Worm (Caenorhabditis elegans) whole organism, L3 larva: ENCODE data around the gene F40F11.3.

ENCODE experiments used
- R02D3.7 ChIP-seq: fragments of 150-350 bp; optimal IDR thresholded peaks from 2 replicates; lab custom pipeline; 2014; ENCODE audit warnings: missing biosample characterization, missing genetic modification characterization
- aly-2 ChIP-seq: fragments of 150-350 bp; optimal IDR thresholded peaks from 2 replicates; lab custom pipeline; 2014; ENCODE audit warnings: missing biosample characterization, missing genetic modification characterization
- ama-1 ChIP-seq: fragments of 150-350 bp; optimal IDR thresholded peaks from 2 replicates; lab custom pipeline; 2018
- ceh-16 ChIP-seq: sonication (generic microtip); optimal IDR thresholded peaks from 2 replicates; lab custom pipeline; 2017; ENCODE audit warnings: missing biosample characterization, missing genetic modification characterization
- daf-12 ChIP-seq: fragments of 150-350 bp; optimal IDR thresholded peaks from 2 replicates; lab custom pipeline; 2014; ENCODE audit warnings: missing biosample characterization, missing genetic modification reagents, missing genetic modification characterization
- egl-27 ChIP-seq: sonication (generic microtip); optimal IDR thresholded peaks from 4 replicates; lab custom pipeline; 2017; ENCODE audit warnings: missing biosample characterization, missing genetic modification reagents, missing genetic modification characterization
- egl-5 ChIP-seq: fragments of 150-350 bp; optimal IDR thresholded peaks from 2 replicates; lab custom pipeline; 2017; ENCODE audit warnings: missing biosample characterization, missing genetic modification reagents, missing genetic modification characterization, inconsistent platforms
- elt-1 ChIP-seq: fragments of 150-350 bp; optimal IDR thresholded peaks from 2 replicates; lab custom pipeline; 2014; ENCODE audit warnings: missing biosample characterization, missing genetic modification characterization
- elt-2 ChIP-seq: sonication (generic microtip); optimal IDR thresholded peaks from 2 replicates; lab custom pipeline; 2016; ENCODE audit warnings: missing genetic modification reagents, mild to moderate bottlenecking, missing genetic modification characterization, missing compliant biosample characterization
- elt-3 ChIP-seq, 3 experiments: fragments of 150-350 bp in 1 of 3; sonication (generic microtip) in 2 of 3; optimal IDR thresholded peaks; 2 replicates in 2 of 3; 4 replicates in 1 of 3; lab custom pipeline; 2014 to 2017; ENCODE audit warnings: missing biosample characterization in 3 of 3, missing genetic modification characterization in 3 of 3
- eor-1 ChIP-seq, 2 experiments: fragments of 150-350 bp; optimal IDR thresholded peaks; 2 replicates each; lab custom pipeline; 2014 to 2018; ENCODE audit warnings: missing biosample characterization in 2 of 2, missing genetic modification characterization in 2 of 2
- fkh-10 ChIP-seq: sonication (generic microtip); optimal IDR thresholded peaks from 2 replicates; lab custom pipeline; 2017; ENCODE audit warnings: missing biosample characterization, missing genetic modification reagents, missing genetic modification characterization
- fkh-2 ChIP-seq: fragments of 150-350 bp; optimal IDR thresholded peaks from 2 replicates; lab custom pipeline; 2014; ENCODE audit warnings: missing biosample characterization, missing genetic modification reagents, missing genetic modification characterization
- fos-1 ChIP-seq: fragments of 150-350 bp; optimal IDR thresholded peaks from 2 replicates; lab custom pipeline; 2014; ENCODE audit warnings: missing biosample characterization, missing genetic modification characterization
- hmg-11 ChIP-seq: sonication (generic microtip); optimal IDR thresholded peaks from 2 replicates; lab custom pipeline; 2016; ENCODE audit warnings: missing genetic modification characterization, missing compliant biosample characterization
- jun-1 ChIP-seq: fragments of 150-350 bp; optimal IDR thresholded peaks from 2 replicates; lab custom pipeline; 2014; ENCODE audit warnings: missing biosample characterization, missing genetic modification reagents, missing genetic modification characterization
- lin-15B ChIP-seq: fragments of 150-350 bp; optimal IDR thresholded peaks from 2 replicates; lab custom pipeline; 2014; ENCODE audit warnings: missing biosample characterization, missing genetic modification characterization
- lin-39 ChIP-seq: fragments of 150-350 bp; optimal IDR thresholded peaks from 2 replicates; lab custom pipeline; 2018; ENCODE audit warnings: missing biosample characterization, missing genetic modification reagents, missing genetic modification characterization
- lsy-12 ChIP-seq: sonication (generic microtip); optimal IDR thresholded peaks from 2 replicates; lab custom pipeline; 2016; ENCODE audit warnings: mild to moderate bottlenecking, missing genetic modification characterization, missing compliant biosample characterization
- mdl-1 ChIP-seq: fragments of 150-350 bp; optimal IDR thresholded peaks from 2 replicates; lab custom pipeline; 2014; ENCODE audit warnings: missing biosample characterization, missing genetic modification characterization
- mml-1 ChIP-seq: fragments of 150-350 bp; sonication (generic microtip); optimal IDR thresholded peaks from 3 replicates; lab custom pipeline; 2014; ENCODE audit warnings: missing biosample characterization, missing genetic modification characterization
- nfya-1 ChIP-seq: sonication (generic microtip); optimal IDR thresholded peaks from 2 replicates; lab custom pipeline; 2017; ENCODE audit warnings: missing genetic modification characterization, mild to moderate bottlenecking, missing compliant biosample characterization, antibody characterized with exemption, moderate library complexity; ENCODE audit not compliant: insufficient read depth
- nhr-12 ChIP-seq: fragments of 150-350 bp; optimal IDR thresholded peaks from 2 replicates; lab custom pipeline; 2014; ENCODE audit warnings: missing biosample characterization, missing genetic modification characterization
- nhr-23 ChIP-seq: fragments of 150-350 bp; optimal IDR thresholded peaks from 2 replicates; lab custom pipeline; 2014; ENCODE audit warnings: missing biosample characterization, missing genetic modification reagents, missing genetic modification characterization
- nhr-237 ChIP-seq: fragments of 150-350 bp; optimal IDR thresholded peaks from 2 replicates; lab custom pipeline; 2014; ENCODE audit warnings: missing biosample characterization, missing genetic modification characterization
- nhr-25 ChIP-seq: sonication (generic microtip); optimal IDR thresholded peaks from 2 replicates; lab custom pipeline; 2017; ENCODE audit warnings: missing biosample characterization, missing genetic modification characterization
- nhr-28 ChIP-seq: fragments of 150-350 bp; optimal IDR thresholded peaks from 2 replicates; lab custom pipeline; 2014; ENCODE audit warnings: missing biosample characterization, missing genetic modification characterization
- nhr-43 ChIP-seq: sonication (generic microtip); optimal IDR thresholded peaks from 2 replicates; lab custom pipeline; 2016; ENCODE audit warnings: mild to moderate bottlenecking, missing genetic modification characterization, missing compliant biosample characterization; ENCODE audit not compliant: poor library complexity, severe bottlenecking
- nhr-76 ChIP-seq: fragments of 150-350 bp; sonication (generic microtip); optimal IDR thresholded peaks from 5 replicates; lab custom pipeline; 2014; ENCODE audit warnings: missing biosample characterization, missing genetic modification characterization
- nhr-77 ChIP-seq: fragments of 150-350 bp; optimal IDR thresholded peaks from 2 replicates; lab custom pipeline; 2014; ENCODE audit warnings: missing biosample characterization, missing genetic modification characterization
- pha-4 ChIP-seq: fragments of 150-350 bp; optimal IDR thresholded peaks from 2 replicates; lab custom pipeline; 2014; ENCODE audit warnings: missing biosample characterization, missing genetic modification reagents, missing genetic modification characterization
- pqm-1 ChIP-seq: fragments of 150-350 bp; optimal IDR thresholded peaks from 2 replicates; lab custom pipeline; 2017; ENCODE audit warnings: missing biosample characterization, missing genetic modification characterization, inconsistent platforms
- snpc-4 ChIP-seq: fragments of 150-350 bp; optimal IDR thresholded peaks from 2 replicates; lab custom pipeline; 2014; ENCODE audit warnings: missing biosample characterization, missing genetic modification characterization
- zag-1 ChIP-seq: fragments of 150-350 bp; optimal IDR thresholded peaks from 2 replicates; lab custom pipeline; 2014; ENCODE audit warnings: missing biosample characterization, missing genetic modification characterization
- ztf-11 ChIP-seq: fragments of 150-350 bp; optimal IDR thresholded peaks from 2 replicates; lab custom pipeline; 2014; ENCODE audit warnings: missing biosample characterization, missing genetic modification characterization
- ztf-4 ChIP-seq: fragments of 150-350 bp; optimal IDR thresholded peaks from 2 replicates; lab custom pipeline; 2014; ENCODE audit warnings: missing biosample characterization, missing genetic modification characterization

The F40F11.3 gene

DNA sequence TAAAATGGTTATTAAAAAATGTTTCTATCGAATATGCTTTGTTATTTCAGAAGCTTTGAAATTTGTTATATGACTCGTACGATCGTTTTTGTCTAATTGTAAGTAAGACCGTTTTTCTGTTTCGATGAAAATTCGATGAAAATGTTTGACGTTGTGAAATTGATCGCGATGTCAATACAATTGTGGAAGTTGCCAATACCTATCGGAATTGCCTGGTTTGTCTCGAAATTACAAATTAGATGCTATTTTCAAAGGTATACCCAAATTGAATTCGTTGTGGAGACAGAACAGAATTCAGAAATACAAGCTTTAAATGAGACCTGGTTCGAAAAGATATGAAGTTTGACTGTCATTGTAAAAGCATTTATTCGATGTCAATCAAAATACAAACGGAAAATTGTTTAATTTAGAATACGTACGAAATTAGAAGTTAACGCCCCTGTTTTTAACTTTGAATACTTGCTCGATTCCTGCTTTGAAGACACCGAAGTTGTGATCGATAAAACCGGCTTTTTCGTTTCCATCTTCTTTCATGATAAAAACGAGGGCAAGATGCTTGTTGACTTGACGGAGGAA lies 9.6 kb upstream of the F40F11.3 start:
- no peak for TF ChIP-seq fos-1
- TF ChIP-seq eor-1 (tag; optimal IDR thresholded peaks at IDR 0.05; lab: Kevin White, UChicago), result no peak
- no peak for TF ChIP-seq nhr-237

DNA sequence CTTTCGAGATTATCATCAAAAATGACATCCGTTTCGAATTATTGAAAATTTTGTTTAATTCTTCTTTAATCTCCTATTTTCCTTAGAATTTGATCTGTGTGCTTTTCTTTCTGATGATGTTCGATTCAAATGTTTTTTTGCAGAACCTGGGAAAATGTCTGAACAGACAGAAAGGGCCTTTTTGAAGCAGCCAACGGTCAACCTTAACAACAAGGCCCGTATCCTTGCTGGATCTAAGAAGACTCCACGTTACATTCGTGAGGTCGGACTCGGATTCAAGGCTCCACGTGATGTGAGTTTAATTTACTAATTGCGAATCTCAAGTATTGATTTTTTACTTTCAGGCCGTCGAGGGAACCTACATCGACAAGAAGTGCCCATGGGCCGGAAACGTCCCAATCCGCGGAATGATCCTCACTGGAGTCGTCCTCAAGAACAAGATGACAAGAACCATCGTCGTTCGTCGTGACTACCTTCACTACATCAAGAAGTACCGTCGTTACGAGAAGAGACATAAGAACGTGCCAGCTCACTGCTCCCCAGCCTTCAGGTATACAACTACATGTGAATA lies 8.8 kb upstream of the F40F11.3 start, which contains the start of gene rps-11:
Gene rps-11, plus strand, starts transcription at position 144 of the 571 bp plus-strand sequence.
- TF ChIP-seq jun-1 (tag; lab: Kevin White, UChicago) (no peak), fkh-10 (GFP tag; lab: Kevin White, UChicago) (no peak), nhr-76 (no peak), elt-2 (tag; lab: Kevin White, UChicago) (no peak), elt-1 (tag; lab: Kevin White, UChicago) (no peak), ceh-16 (tag; lab: Kevin White, UChicago) (no peak), mdl-1 (tag; lab: Kevin White, UChicago) (no peak), R02D3.7 (tag; lab: Kevin White, UChicago) (no peak), ama-1 (lab: Kevin White, UChicago) (no peak), zag-1 (tag; lab: Kevin White, UChicago) (no peak), nhr-12 (tag; lab: Kevin White, UChicago) (no peak), ztf-11 (no peak), elt-3 (tag; optimal IDR thresholded peaks at IDR 0.05; lab: Kevin White, UChicago) (no peak), snpc-4 (no peak), daf-12 (no peak), eor-1 (tag; optimal IDR thresholded peaks at IDR 0.05; lab: Kevin White, UChicago) (no peak), fkh-2 (no peak)
- TF ChIP-seq, all 47 proteins: peak for 0

DNA sequence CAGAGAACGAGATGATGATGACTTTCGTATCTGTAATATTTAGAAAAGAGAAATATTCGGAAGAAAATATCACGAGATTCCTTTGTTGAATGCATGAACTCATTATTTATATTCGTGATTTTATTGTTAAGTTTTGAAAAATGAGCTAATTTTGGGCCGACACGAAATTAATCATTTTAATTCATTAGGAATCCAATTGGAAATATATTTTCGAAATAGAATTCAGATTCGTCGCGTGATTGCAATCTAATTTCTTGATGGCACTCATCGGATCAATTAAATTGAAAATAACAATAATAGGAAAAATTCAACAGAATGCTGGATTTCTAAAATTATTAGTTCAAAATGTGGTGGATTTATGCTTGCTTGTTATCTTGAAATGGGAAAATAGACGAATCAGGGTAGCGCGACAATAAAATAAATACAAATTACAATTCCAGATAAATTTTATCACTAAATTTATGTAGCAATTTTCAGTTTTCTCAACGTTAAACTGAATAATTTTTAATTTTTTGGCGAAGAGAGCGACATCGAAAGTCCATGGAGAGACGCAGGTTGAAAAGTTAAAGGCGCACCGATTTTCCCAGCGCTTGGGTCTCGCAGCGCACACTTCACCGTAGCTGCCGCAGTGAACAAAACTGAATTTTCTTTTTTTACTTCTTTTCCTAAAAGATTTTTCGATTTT lies 8.1 kb upstream of the F40F11.3 start:
- TF ChIP-seq nhr-77 (tag; lab: Kevin White, UChicago), result peak; percentile 12
- peak; percentile 28 for TF ChIP-seq R02D3.7 (tag; lab: Kevin White, UChicago)
- no peak for TF ChIP-seq elt-1 (tag; lab: Kevin White, UChicago)
- TF ChIP-seq lin-39, result peak; percentile 74
- peak; percentile 57 for TF ChIP-seq ama-1 (lab: Kevin White, UChicago)
- peak; percentile 67 for TF ChIP-seq nhr-43 (tag; lab: Kevin White, UChicago)
- peak; percentile 90 for TF ChIP-seq hmg-11 (tag; lab: Kevin White, UChicago)
- peak; percentile 70 for TF ChIP-seq lsy-12 (tag; lab: Kevin White, UChicago)
- peak; percentile 14 for TF ChIP-seq ztf-4
- TF ChIP-seq nhr-25 (tag; lab: Kevin White, UChicago), result peak; percentile 35
- no peak for TF ChIP-seq egl-5 (tag; lab: Kevin White, UChicago)
- TF ChIP-seq aly-2, result peak; percentile 81
- TF ChIP-seq elt-3 (tag; optimal IDR thresholded peaks at IDR 0.05; lab: Kevin White, UChicago), result no peak
- peak; percentile 43 for TF ChIP-seq pqm-1 (tag; lab: Kevin White, UChicago)
- TF ChIP-seq egl-27 (tag; lab: Kevin White, UChicago), result no peak
- TF ChIP-seq pha-4 (tag; lab: Kevin White, UChicago), result peak; percentile 77
- TF ChIP-seq zag-1 (tag; lab: Kevin White, UChicago), result no peak
- TF ChIP-seq nfya-1, result peak; percentile 89
- TF ChIP-seq nhr-23 (tag; lab: Kevin White, UChicago), result peak; percentile 74
- no peak for TF ChIP-seq mml-1
- peak; percentile 26 for TF ChIP-seq elt-2 (tag; lab: Kevin White, UChicago)
- peak; percentile 56 for TF ChIP-seq snpc-4
- peak; percentile 75 for TF ChIP-seq lin-15B (tag; lab: Kevin White, UChicago)
- no peak for TF ChIP-seq nhr-28 (tag; lab: Kevin White, UChicago)
- TF ChIP-seq, all 47 proteins: peak for 17

DNA sequence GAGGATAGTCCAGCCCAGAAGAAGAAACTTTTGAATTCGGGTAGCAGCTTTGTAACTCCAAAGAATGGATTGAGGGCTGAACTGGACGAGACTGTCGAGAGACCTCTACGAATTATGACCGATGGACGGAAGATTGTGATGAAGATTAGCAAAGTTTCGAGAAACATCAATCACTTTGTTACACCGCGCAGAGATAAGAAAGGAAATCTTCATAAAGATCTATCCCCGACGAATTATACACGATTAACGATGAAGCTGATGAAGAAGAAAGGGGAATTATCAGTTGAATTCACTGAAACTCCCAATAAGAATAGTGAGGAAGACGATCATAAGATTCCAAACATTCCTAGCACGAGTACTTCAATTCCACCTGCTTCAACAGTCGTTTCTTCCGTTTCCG lies 5.9 kb upstream of the F40F11.3 start:
- TF ChIP-seq elt-1 (tag; lab: Kevin White, UChicago), result peak; percentile 89
- TF ChIP-seq nhr-76, result no peak
- no peak for TF ChIP-seq ama-1 (lab: Kevin White, UChicago)
- no peak for TF ChIP-seq nhr-25 (tag; lab: Kevin White, UChicago)
- TF ChIP-seq pqm-1 (tag; lab: Kevin White, UChicago), result no peak
- no peak for TF ChIP-seq fkh-10 (GFP tag; lab: Kevin White, UChicago)
- TF ChIP-seq nfya-1, result no peak
